Fruit fly (Drosophila melanogaster) whole organism, pupa: ENCODE results near the gene Mks1.

Experiments used
- CG10348 ChIP-seq: fragments of 200-800 bp; sonication (Bioruptor generic); IDR thresholded peaks from 2 replicates; pipeline ENCODE4 v1.3.6; 2022; ENCODE audit warnings: missing biosample characterization, missing genetic modification characterization
- CG12605 ChIP-seq: fragments of 200-800 bp; sonication (Bioruptor generic); IDR thresholded peaks from 2 replicates; pipeline ENCODE4 v1.3.6; 2022; ENCODE audit warnings: missing biosample characterization, missing genetic modification characterization
- CG13204 ChIP-seq: fragments of 200-800 bp; sonication (Bioruptor generic); optimal IDR thresholded peaks from 2 replicates; lab custom pipeline; 2018; ENCODE audit warnings: missing biosample characterization, mild to moderate bottlenecking, missing genetic modification characterization, moderate library complexity
- CG14655 ChIP-seq: fragments of 200-800 bp; sonication (Bioruptor generic); optimal IDR thresholded peaks from 3 replicates; lab custom pipeline; 2017; ENCODE audit warnings: mild to moderate bottlenecking, missing biosample characterization, missing genetic modification reagents, missing genetic modification characterization
- CG15710 ChIP-seq: fragments of 200-800 bp; sonication (Bioruptor generic); optimal IDR thresholded peaks from 2 replicates; lab custom pipeline; 2018; ENCODE audit warnings: missing biosample characterization, mild to moderate bottlenecking, missing genetic modification characterization, moderate library complexity
- CG17806 ChIP-seq: fragments of 200-800 bp; sonication (Bioruptor generic); optimal IDR thresholded peaks from 2 replicates; lab custom pipeline; 2018; ENCODE audit warnings: missing biosample characterization, mild to moderate bottlenecking, missing genetic modification characterization, moderate library complexity
- CG32121 ChIP-seq: fragments of 200-800 bp; sonication (Bioruptor generic); IDR thresholded peaks from 2 replicates; pipeline ENCODE4 v1.3.6; 2022; ENCODE audit warnings: missing biosample characterization, missing genetic modification characterization
- CG34367 ChIP-seq: fragments of 200-800 bp; sonication (Bioruptor generic); optimal IDR thresholded peaks from 2 replicates; lab custom pipeline; 2018; ENCODE audit warnings: missing biosample characterization, mild to moderate bottlenecking, missing genetic modification characterization
- CG4496 ChIP-seq: fragments of 200-800 bp; sonication (Bioruptor generic); IDR thresholded peaks from 3 replicates; pipeline ENCODE4 v1.3.6; 2022; ENCODE audit warnings: missing biosample characterization, missing genetic modification characterization
- CG8159 ChIP-seq: fragments of 200-800 bp; sonication (Bioruptor generic); optimal IDR thresholded peaks from 3 replicates; lab custom pipeline; 2018; ENCODE audit warnings: missing biosample characterization, mild to moderate bottlenecking, missing genetic modification characterization, moderate library complexity
- CG8301 ChIP-seq: fragments of 200-800 bp; sonication (Bioruptor generic); optimal IDR thresholded peaks from 2 replicates; lab custom pipeline; 2018; ENCODE audit warnings: missing biosample characterization, mild to moderate bottlenecking, missing genetic modification characterization
- CG9948 ChIP-seq: fragments of 200-800 bp; sonication (Bioruptor generic); optimal IDR thresholded peaks from 2 replicates; lab custom pipeline; 2018; ENCODE audit warnings: missing biosample characterization, mild to moderate bottlenecking, missing genetic modification characterization, moderate library complexity
- D1 ChIP-seq: fragments of 200-800 bp; sonication (Bioruptor generic); optimal IDR thresholded peaks from 2 replicates; lab custom pipeline; 2018; ENCODE audit warnings: missing biosample characterization, mild to moderate bottlenecking, missing genetic modification characterization, moderate library complexity
- EcR ChIP-seq: fragments of 200-800 bp; sonication (Bioruptor generic); optimal IDR thresholded peaks from 3 replicates; lab custom pipeline; 2019; ENCODE audit warnings: missing biosample characterization, missing genetic modification characterization, mild to moderate bottlenecking, moderate library complexity, missing genetic modification reagents
- Ets98B ChIP-seq: fragments of 200-800 bp; sonication (Bioruptor generic); IDR thresholded peaks from 2 replicates; pipeline ENCODE4 v1.3.6; 2022; ENCODE audit warnings: missing biosample characterization, missing genetic modification characterization
- Pif1A ChIP-seq: fragments of 200-800 bp; sonication (Bioruptor generic); optimal IDR thresholded peaks from 3 replicates; lab custom pipeline; 2016; ENCODE audit warnings: missing biosample characterization, missing genetic modification characterization
- Pif1B ChIP-seq: fragments of 200-800 bp; sonication (Bioruptor generic); optimal IDR thresholded peaks from 3 replicates; lab custom pipeline; 2016; ENCODE audit warnings: missing biosample characterization, missing genetic modification characterization
- Snoo ChIP-seq: fragments of 200-800 bp; sonication (Bioruptor generic); optimal IDR thresholded peaks from 3 replicates; lab custom pipeline; 2017; ENCODE audit warnings: missing biosample characterization, mild to moderate bottlenecking, missing genetic modification characterization, inconsistent platforms
- fd96Ca ChIP-seq: fragments of 200-800 bp; sonication (Bioruptor generic); IDR thresholded peaks from 3 replicates; pipeline ENCODE4 v1.3.6; 2022; ENCODE audit warnings: missing biosample characterization, missing genetic modification characterization
- gl ChIP-seq: fragments of 200-800 bp; sonication (Bioruptor generic); optimal IDR thresholded peaks from 2 replicates; lab custom pipeline; 2018; ENCODE audit warnings: missing biosample characterization, mild to moderate bottlenecking, missing genetic modification characterization
- rn ChIP-seq: fragments of 200-800 bp; sonication (Bioruptor generic); IDR thresholded peaks from 2 replicates; pipeline ENCODE4 v1.3.6; 2022; ENCODE audit warnings: missing biosample characterization, missing genetic modification characterization

Mks1 gene

DNA sequence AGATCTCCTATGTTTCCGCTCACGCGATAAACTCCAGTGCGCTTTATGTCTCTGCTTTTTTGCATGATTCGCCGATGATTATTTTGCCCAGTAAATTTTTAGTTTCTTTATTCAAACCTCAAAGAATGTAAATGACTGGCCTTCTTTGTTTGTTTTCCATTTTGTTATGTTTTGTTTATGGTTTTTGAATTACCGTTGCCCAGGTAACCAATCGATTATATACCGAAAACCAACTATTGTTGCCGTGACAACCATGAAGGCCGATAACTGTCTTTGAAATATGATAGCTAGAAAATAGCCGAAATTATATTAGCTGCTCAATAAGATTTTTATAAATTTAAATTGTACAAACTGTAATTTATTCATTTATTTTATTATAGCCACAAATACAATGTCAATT lies at the start of gene Mks1:
Gene Mks1 (minus strand): TSS at position 101 of the 400 bp plus-strand sequence.
- TF ChIP-seq CG9948 (tag; lab: Kevin White, UChicago) (no peak), CG13204 (no peak), CG14655 (GFP tag; lab: Kevin White, UChicago) (no peak), Pif1A (no peak), CG34367 (tag; lab: Kevin White, UChicago) (no peak), rn (GFP tag; lab: Robert Waterston, UW) (no peak), EcR (GFP tag; lab: Kevin White, UChicago) (no peak), CG8159 (tag; lab: Kevin White, UChicago) (no peak), D1 (no peak), CG32121 (GFP tag; lab: Robert Waterston, UW) (no peak), CG10348 (no peak), Ets98B (GFP tag; lab: Robert Waterston, UW) (no peak), CG15710 (tag; lab: Kevin White, UChicago) (no peak), gl (tag; lab: Kevin White, UChicago) (no peak), Snoo (tag; lab: Kevin White, UChicago) (no peak), Pif1B (GFP tag; lab: Kevin White, UChicago) (no peak)

DNA sequence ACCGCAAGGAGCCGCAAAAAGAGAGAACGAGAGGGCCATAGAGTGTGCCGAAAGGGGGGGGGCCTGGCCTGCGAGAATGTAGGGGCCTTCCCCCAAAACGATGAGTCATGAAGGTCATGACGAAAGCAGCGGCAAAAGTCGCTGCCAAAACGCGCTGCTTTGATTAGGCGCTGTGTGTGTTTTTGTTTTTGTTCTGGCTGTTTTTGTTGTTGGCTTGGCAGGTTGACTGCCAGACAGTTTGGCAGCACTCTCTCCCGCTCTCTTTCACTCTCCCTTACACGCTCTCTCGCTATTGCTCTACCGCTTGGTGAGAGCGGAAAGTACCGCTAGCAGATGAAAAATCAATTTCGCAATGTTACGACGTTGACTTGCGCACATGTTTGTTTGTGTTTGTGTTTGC lies 49.7 kb upstream of the Mks1 start:
- TF ChIP-seq CG12605 (GFP tag; lab: Robert Waterston, UW) (no peak), EcR (GFP tag; lab: Kevin White, UChicago) (no peak), CG9948 (tag; lab: Kevin White, UChicago) (no peak), Ets98B (GFP tag; lab: Robert Waterston, UW) (no peak), CG4496 (GFP tag; lab: Robert Waterston, UW) (no peak), CG13204 (no peak), CG10348 (no peak), CG34367 (tag; lab: Kevin White, UChicago) (no peak), CG32121 (GFP tag; lab: Robert Waterston, UW) (no peak), rn (GFP tag; lab: Robert Waterston, UW) (no peak), Snoo (tag; lab: Kevin White, UChicago) (no peak), CG8301 (no peak), gl (tag; lab: Kevin White, UChicago) (no peak)

DNA sequence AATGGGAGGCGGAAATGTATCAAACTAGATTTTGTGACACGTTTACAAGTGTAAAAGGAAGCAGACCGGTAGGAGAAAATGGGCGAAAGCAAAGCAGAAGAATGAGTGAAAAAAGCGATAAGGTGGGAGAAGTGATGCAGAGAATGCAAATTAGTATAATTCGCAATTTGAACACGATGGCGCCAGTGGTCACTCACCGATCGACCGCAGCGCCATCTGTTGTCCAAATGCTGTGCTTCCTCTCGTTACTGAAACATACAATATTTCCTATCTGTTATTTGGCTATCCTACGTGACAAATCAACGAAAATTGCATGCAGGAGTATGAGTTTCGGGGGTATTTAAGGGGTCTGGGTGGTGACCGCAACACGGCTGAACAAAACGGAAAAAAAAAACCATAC lies 44.4 kb upstream of the Mks1 start:
- TF ChIP-seq CG4496 (GFP tag; lab: Robert Waterston, UW): no peak
- no peak for TF ChIP-seq CG13204
- TF ChIP-seq CG15710 (tag; lab: Kevin White, UChicago): no peak
- no peak for TF ChIP-seq Snoo (tag; lab: Kevin White, UChicago)
- no peak for TF ChIP-seq D1
- no peak for TF ChIP-seq CG14655 (GFP tag; lab: Kevin White, UChicago)
- TF ChIP-seq CG17806 (tag; lab: Kevin White, UChicago): no peak
- no peak for TF ChIP-seq Ets98B (GFP tag; lab: Robert Waterston, UW)
- TF ChIP-seq fd96Ca (GFP tag; lab: Robert Waterston, UW): no peak
- TF ChIP-seq gl (tag; lab: Kevin White, UChicago): no peak
- TF ChIP-seq Pif1A: no peak
- TF ChIP-seq CG10348: no peak
- no peak for TF ChIP-seq CG12605 (GFP tag; lab: Robert Waterston, UW)
- no peak for TF ChIP-seq CG8159 (tag; lab: Kevin White, UChicago)
- no peak for TF ChIP-seq Pif1B (GFP tag; lab: Kevin White, UChicago)
- TF ChIP-seq CG34367 (tag; lab: Kevin White, UChicago): no peak

DNA sequence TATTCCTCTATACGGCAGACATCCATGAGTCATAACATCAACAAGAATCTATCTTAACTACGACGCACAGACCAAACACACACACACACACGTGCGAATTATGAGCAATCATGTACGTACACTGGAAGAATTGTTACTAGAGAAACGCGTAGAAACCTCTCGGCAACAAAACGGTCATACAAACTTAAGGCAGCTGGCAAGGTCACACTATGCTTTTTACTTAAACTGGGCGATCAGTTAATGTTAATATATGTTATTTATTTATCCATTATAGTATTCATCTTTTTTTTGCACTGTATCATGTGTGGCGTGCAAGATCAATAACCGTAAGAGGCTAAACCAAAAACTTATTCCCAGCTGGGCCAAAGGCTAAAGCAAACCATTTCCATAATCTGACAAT lies 42.8 kb upstream of the Mks1 start:
- TF ChIP-seq CG34367 (tag; lab: Kevin White, UChicago) (no peak), fd96Ca (GFP tag; lab: Robert Waterston, UW) (no peak), EcR (GFP tag; lab: Kevin White, UChicago) (no peak), Snoo (tag; lab: Kevin White, UChicago) (no peak), CG9948 (tag; lab: Kevin White, UChicago) (no peak)

DNA sequence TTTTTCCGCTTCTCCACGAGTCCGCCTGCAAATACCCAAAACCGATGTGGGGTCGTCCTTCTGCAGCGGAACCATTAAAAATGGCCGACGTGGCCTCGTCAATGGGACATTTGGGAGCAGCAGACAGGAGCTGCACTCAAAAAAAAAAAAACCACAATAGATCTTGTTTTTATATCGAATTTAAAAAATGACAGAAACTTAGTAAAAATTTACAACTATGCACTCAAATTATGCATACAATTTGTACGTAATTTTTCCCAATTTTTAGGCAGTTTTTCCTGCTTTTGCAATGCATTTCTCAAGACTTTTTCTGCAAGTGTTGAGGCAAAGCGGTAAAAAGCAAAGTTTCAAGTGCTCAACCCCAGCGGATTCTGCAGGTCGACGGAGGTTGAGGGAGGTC lies 37.2 kb upstream of the Mks1 start:
- TF ChIP-seq gl (tag; lab: Kevin White, UChicago) (no peak), CG17806 (tag; lab: Kevin White, UChicago) (peak; percentile 19), CG14655 (GFP tag; lab: Kevin White, UChicago) (no peak), CG15710 (tag; lab: Kevin White, UChicago) (peak; percentile 18), D1 (no peak), CG4496 (GFP tag; lab: Robert Waterston, UW) (no peak), CG13204 (no peak), fd96Ca (GFP tag; lab: Robert Waterston, UW) (no peak), rn (GFP tag; lab: Robert Waterston, UW) (no peak), Snoo (tag; lab: Kevin White, UChicago) (peak; percentile 22), Pif1B (GFP tag; lab: Kevin White, UChicago) (no peak), CG8159 (tag; lab: Kevin White, UChicago) (peak; percentile 39), CG34367 (tag; lab: Kevin White, UChicago) (no peak)

DNA sequence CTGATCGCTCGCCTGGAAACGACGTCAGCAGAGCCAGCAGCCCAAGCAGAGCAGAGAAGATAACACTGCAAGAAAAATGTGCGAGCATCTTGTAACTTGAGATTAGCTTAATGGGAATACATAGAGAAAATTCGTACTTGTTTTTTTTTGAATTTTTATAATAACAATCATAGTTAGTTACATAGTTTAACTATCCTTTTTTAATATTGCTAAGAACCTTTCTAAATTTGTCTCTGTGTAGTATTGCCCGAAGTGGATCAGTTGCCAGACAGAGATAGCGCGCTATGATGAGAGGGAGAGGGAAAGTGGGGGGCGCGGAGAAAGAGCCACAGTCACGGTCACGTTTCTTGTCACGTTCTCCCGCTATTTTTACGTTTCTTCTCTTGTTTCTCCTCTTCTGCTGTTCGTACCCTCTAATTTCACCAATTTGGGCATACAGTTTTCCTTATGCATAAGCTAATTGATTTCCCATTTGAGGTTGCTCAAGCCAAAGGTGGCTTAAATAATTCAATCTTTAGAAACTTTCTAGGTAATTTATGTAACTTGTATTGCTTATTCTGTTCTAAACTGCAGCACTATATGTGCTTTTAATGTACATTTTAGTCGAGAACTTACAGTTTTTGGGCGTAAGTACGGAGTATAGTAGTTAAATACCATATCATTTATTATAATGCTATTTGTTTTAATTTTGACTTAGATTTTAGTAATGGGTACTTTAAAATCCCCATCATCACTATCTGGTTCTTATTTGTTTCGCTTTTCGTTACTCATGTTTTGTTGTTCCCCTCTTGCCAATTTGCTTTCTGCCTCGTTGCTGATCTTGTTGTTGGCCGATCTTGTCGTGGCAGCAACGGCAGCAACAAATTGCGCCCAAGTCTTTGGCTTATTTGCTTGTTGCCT lies 14.6 kb upstream of the Mks1 start:
- TF ChIP-seq CG8301 (peak; percentile 90), Snoo (tag; lab: Kevin White, UChicago) (peak; percentile 91), Ets98B (GFP tag; lab: Robert Waterston, UW) (peak; percentile 82), CG14655 (GFP tag; lab: Kevin White, UChicago) (peak; percentile 91), D1 (no peak), CG10348 (peak; percentile 31; the same call in 1 of the 2 replicates), CG4496 (GFP tag; lab: Robert Waterston, UW) (peak; percentile 90), EcR (GFP tag; lab: Kevin White, UChicago) (peak; percentile 26), gl (tag; lab: Kevin White, UChicago) (peak; percentile 80), CG9948 (tag; lab: Kevin White, UChicago) (peak; percentile 86), CG8159 (tag; lab: Kevin White, UChicago) (peak; percentile 87), CG34367 (tag; lab: Kevin White, UChicago) (peak; percentile 84), CG12605 (GFP tag; lab: Robert Waterston, UW) (peak; percentile 90), CG15710 (tag; lab: Kevin White, UChicago) (peak; percentile 87), CG13204 (peak; percentile 62), CG32121 (GFP tag; lab: Robert Waterston, UW) (peak; percentile 79), Pif1B (GFP tag; lab: Kevin White, UChicago) (peak; percentile 74), fd96Ca (GFP tag; lab: Robert Waterston, UW) (peak; percentile 81), Pif1A (peak; percentile 87), CG17806 (tag; lab: Kevin White, UChicago) (peak; percentile 87), rn (GFP tag; lab: Robert Waterston, UW) (peak; percentile 82)
